Worm (Caenorhabditis elegans): ENCODE results near the gene sdz-9.

Gene sdz-9

ce11 chrII:2795413-2795812, 22.0 kb upstream of the sdz-9 start:
- TF ChIP-seq him-1 (tag; optimal IDR thresholded peaks at IDR 0.05): no peak
- TF ChIP-seq W03F9.2 (tag; optimal IDR thresholded peaks at IDR 0.05): no peak
- no peak for TF ChIP-seq dao-5 (tag; optimal IDR thresholded peaks at IDR 0.05)

- TF ChIP-seq dao-5 (tag; optimal IDR thresholded peaks at IDR 0.05) (no peak), W03F9.2 (tag; optimal IDR thresholded peaks at IDR 0.05) (no peak), him-1 (tag; optimal IDR thresholded peaks at IDR 0.05) (no peak)
Observed at ce11 chrII:2791693-2792092, 18.3 kb upstream of the sdz-9 start.

ce11 chrII:2787849-2788248, 14.4 kb upstream of the sdz-9 start:
- TF ChIP-seq dao-5 (tag; optimal IDR thresholded peaks at IDR 0.05) (no peak), W03F9.2 (tag; optimal IDR thresholded peaks at IDR 0.05) (no peak), him-1 (tag; optimal IDR thresholded peaks at IDR 0.05) (no peak)

ce11 chrII:2787031-2787512, 13.6 kb upstream of the sdz-9 start, which contains the start of the genes F08D12.12 and srpa-72:
F08D12.12 (minus strand) TSS chrII:2787081.
srpa-72 (plus strand) TSS chrII:2787481.
- TF ChIP-seq dao-5 (tag; optimal IDR thresholded peaks at IDR 0.05) (no peak), W03F9.2 (tag; optimal IDR thresholded peaks at IDR 0.05) (no peak), him-1 (tag; optimal IDR thresholded peaks at IDR 0.05) (no peak)

- TF ChIP-seq W03F9.2 (tag; optimal IDR thresholded peaks at IDR 0.05) (no peak), him-1 (tag; optimal IDR thresholded peaks at IDR 0.05) (no peak), dao-5 (tag; optimal IDR thresholded peaks at IDR 0.05) (no peak)
Observed at ce11 chrII:2785787-2786186, 12.4 kb upstream of the sdz-9 start.

ce11 chrII:2783380-2783779, 9.9 kb upstream of the sdz-9 start:
- TF ChIP-seq dao-5 (tag; optimal IDR thresholded peaks at IDR 0.05) (no peak), him-1 (tag; optimal IDR thresholded peaks at IDR 0.05) (no peak), W03F9.2 (tag; optimal IDR thresholded peaks at IDR 0.05) (no peak)

- TF ChIP-seq W03F9.2 (tag; optimal IDR thresholded peaks at IDR 0.05): no peak
- TF ChIP-seq him-1 (tag; optimal IDR thresholded peaks at IDR 0.05): no peak
- no peak for TF ChIP-seq dao-5 (tag; optimal IDR thresholded peaks at IDR 0.05)
Observed at ce11 chrII:2781355-2781754, 7.9 kb upstream of the sdz-9 start, which contains the start of gene F08D12.2. F08D12.2 (plus strand) TSS chrII:2781655.

ce11 chrII:2780804-2781203, 7.4 kb upstream of the sdz-9 start:
- TF ChIP-seq W03F9.2 (tag; optimal IDR thresholded peaks at IDR 0.05): no peak
- TF ChIP-seq dao-5 (tag; optimal IDR thresholded peaks at IDR 0.05): no peak
- TF ChIP-seq him-1 (tag; optimal IDR thresholded peaks at IDR 0.05): no peak

ce11 chrII:2779253-2779652, 5.8 kb upstream of the sdz-9 start, which contains the start of gene F08D12.3:
F08D12.3 (plus strand) TSS chrII:2779553.
- TF ChIP-seq him-1 (tag; optimal IDR thresholded peaks at IDR 0.05) (no peak), dao-5 (tag; optimal IDR thresholded peaks at IDR 0.05) (no peak), W03F9.2 (tag; optimal IDR thresholded peaks at IDR 0.05) (no peak)

- no peak for TF ChIP-seq dao-5 (tag; optimal IDR thresholded peaks at IDR 0.05)
- TF ChIP-seq him-1 (tag; optimal IDR thresholded peaks at IDR 0.05): no peak
- no peak for TF ChIP-seq W03F9.2 (tag; optimal IDR thresholded peaks at IDR 0.05)
Observed at ce11 chrII:2777846-2778245, 4.4 kb upstream of the sdz-9 start, which contains the start of gene F08D12.4. F08D12.4 (plus strand) TSS chrII:2778146.

- TF ChIP-seq W03F9.2 (tag; optimal IDR thresholded peaks at IDR 0.05): no peak
- TF ChIP-seq dao-5 (tag; optimal IDR thresholded peaks at IDR 0.05): no peak
- TF ChIP-seq him-1 (tag; optimal IDR thresholded peaks at IDR 0.05): no peak
Observed at ce11 chrII:2774904-2775303, 1.5 kb upstream of the sdz-9 start, which contains the start of gene fbxb-111. fbxb-111 (minus strand) TSS chrII:2775004.

- TF ChIP-seq dao-5 (tag; optimal IDR thresholded peaks at IDR 0.05) (no peak), W03F9.2 (tag; optimal IDR thresholded peaks at IDR 0.05) (no peak), him-1 (tag; optimal IDR thresholded peaks at IDR 0.05) (no peak)
Observed at ce11 chrII:2772166-2772565, 1.3 kb downstream of the sdz-9 start, which contains the start of gene sdz-10. sdz-10 (minus strand) TSS chrII:2772266.

ce11 chrII:2770788-2771187, 2.6 kb downstream of the sdz-9 start, which contains the start of gene fbxb-105:
fbxb-105 (minus strand) TSS chrII:2770888.
- TF ChIP-seq him-1 (tag; optimal IDR thresholded peaks at IDR 0.05) (no peak), W03F9.2 (tag; optimal IDR thresholded peaks at IDR 0.05) (no peak), dao-5 (tag; optimal IDR thresholded peaks at IDR 0.05) (no peak)

ce11 chrII:2769021-2769420, 4.4 kb downstream of the sdz-9 start, which contains the start of gene F08D12.7:
F08D12.7 (minus strand) TSS chrII:2769121.
- TF ChIP-seq dao-5 (tag; optimal IDR thresholded peaks at IDR 0.05) (no peak), W03F9.2 (tag; optimal IDR thresholded peaks at IDR 0.05) (no peak), him-1 (tag; optimal IDR thresholded peaks at IDR 0.05) (no peak)

- TF ChIP-seq him-1 (tag; optimal IDR thresholded peaks at IDR 0.05) (no peak), dao-5 (tag; optimal IDR thresholded peaks at IDR 0.05) (no peak), W03F9.2 (tag; optimal IDR thresholded peaks at IDR 0.05) (no peak)
Observed at ce11 chrII:2766331-2766730, 7.1 kb downstream of the sdz-9 start, which contains the start of gene F08D12.15. F08D12.15 (plus strand) TSS chrII:2766631.

Measured in whole organism, L4/young adult.